Worm (Caenorhabditis elegans): ENCODE results near the gene sdz-1.
A peak's percentile ranks its signal among the peaks of the same experiment; 100 is the strongest.

sdz-1 gene

DNA sequence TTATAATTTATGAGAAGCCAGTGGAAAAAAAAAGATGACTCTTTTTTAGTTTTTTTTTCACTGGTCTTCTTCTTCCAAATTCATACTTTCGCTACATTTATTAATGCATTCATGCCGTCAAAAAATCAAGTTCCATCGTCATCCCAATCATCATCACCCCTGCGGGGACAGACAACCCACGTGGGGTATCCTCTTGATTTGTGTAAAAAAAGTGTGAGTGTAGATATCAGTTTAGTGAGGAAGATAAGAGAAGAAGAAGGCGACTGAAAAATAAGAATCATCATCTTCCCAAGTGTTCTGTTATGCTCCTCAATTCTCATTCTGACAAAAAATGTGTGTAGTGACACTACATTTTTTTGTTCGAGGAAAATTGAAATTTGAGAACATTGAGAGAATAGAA, 31.8 kb upstream of the sdz-1 start (continued):
- TF ChIP-seq nhr-42 (GFP tag; IDR thresholded peaks at IDR 0.05) (no peak), nhr-25 (tag; optimal IDR thresholded peaks at IDR 0.05; ENCODE audit: borderline replicate concordance, insufficient read depth) (no peak), T26A8.4 (GFP tag; IDR thresholded peaks at IDR 0.05) (no peak), fos-1 (tag; optimal IDR thresholded peaks at IDR 0.05) (no peak), hmg-1.1 (GFP tag; IDR thresholded peaks at IDR 0.05) (no peak), zfp-3 (GFP tag; conservative IDR thresholded peaks at IDR 0.05) (no peak), lin-29 (GFP tag; IDR thresholded peaks at IDR 0.05) (no peak), unc-130 (GFP tag; optimal IDR thresholded peaks at IDR 0.05) (no peak), mes-2 (tag; optimal IDR thresholded peaks at IDR 0.05; ENCODE audit: poor library complexity, severe bottlenecking) (peak; percentile 19), pha-4 (GFP tag; IDR thresholded peaks at IDR 0.05) (no peak), pha-4 (tag; optimal IDR thresholded peaks at IDR 0.05) (no peak), jun-1 (tag; optimal IDR thresholded peaks at IDR 0.05) (no peak), tag-97 (GFP tag; IDR thresholded peaks at IDR 0.05) (no peak), lin-13 (GFP tag; optimal IDR thresholded peaks at IDR 0.05) (no peak), attf-4 (tag; optimal IDR thresholded peaks at IDR 0.05) (no peak), vab-7 (GFP tag; IDR thresholded peaks at IDR 0.05) (no peak), zip-2 (tag; optimal IDR thresholded peaks at IDR 0.05) (no peak), nhr-11 (tag; optimal IDR thresholded peaks at IDR 0.05) (peak; percentile 6), saeg-2 (GFP tag; IDR thresholded peaks at IDR 0.05) (no peak), daf-8 (GFP tag; IDR thresholded peaks at IDR 0.05) (no peak), ztf-7 (tag; optimal IDR thresholded peaks at IDR 0.05) (no peak), F26F4.8 (GFP tag; conservative IDR thresholded peaks at IDR 0.05) (no peak), nhr-41 (GFP tag; IDR thresholded peaks at IDR 0.05) (no peak), pqm-1 (tag; optimal IDR thresholded peaks at IDR 0.05) (no peak), F49E8.2 (tag; optimal IDR thresholded peaks at IDR 0.05; ENCODE audit: borderline replicate concordance) (no peak), hif-1 (tag; optimal IDR thresholded peaks at IDR 0.05) (no peak), nhr-76 (tag; optimal IDR thresholded peaks at IDR 0.05) (no peak), T20F7.1 (GFP tag; optimal IDR thresholded peaks at IDR 0.05) (no peak), dve-1 (tag; optimal IDR thresholded peaks at IDR 0.05; ENCODE audit: insufficient read depth) (no peak), dpl-1 (GFP tag; optimal IDR thresholded peaks at IDR 0.05) (no peak), mdl-1 (tag; optimal IDR thresholded peaks at IDR 0.05) (peak; percentile 56 to 84), ctbp-1 (GFP tag; IDR thresholded peaks at IDR 0.05) (peak; percentile 35; the same call in 1 of the 2 replicates), dmd-9 (GFP tag; IDR thresholded peaks at IDR 0.05) (no peak), lsy-2 (tag; optimal IDR thresholded peaks at IDR 0.05) (peak in 1 of 2 experiments; percentile 23), nhr-10 (tag; optimal IDR thresholded peaks at IDR 0.05) (no peak), mdt-29 (GFP tag; IDR thresholded peaks at IDR 0.05) (no peak), nhr-102 (tag; optimal IDR thresholded peaks at IDR 0.05) (no peak), arid-1 (GFP tag; conservative IDR thresholded peaks at IDR 0.05) (no peak), zip-11 (GFP tag; IDR thresholded peaks at IDR 0.05) (no peak), daf-16 (GFP tag; optimal IDR thresholded peaks at IDR 0.05) (no peak), daf-16 (tag; optimal IDR thresholded peaks at IDR 0.05) (no peak), R02D3.7 (tag; optimal IDR thresholded peaks at IDR 0.05) (no peak), dmd-6 (GFP tag; IDR thresholded peaks at IDR 0.05) (no peak), ceh-62 (tag; optimal IDR thresholded peaks at IDR 0.05) (no peak), nhr-111 (GFP tag; optimal IDR thresholded peaks at IDR 0.05) (no peak), ceh-44 (GFP tag; IDR thresholded peaks at IDR 0.05) (no peak), madf-9 (GFP tag; conservative IDR thresholded peaks at IDR 0.05) (0 out of 2 replicates have a peak, but pooled peaks have one; percentile 2), unc-62 (GFP tag; optimal IDR thresholded peaks at IDR 0.05 in 1 of 2) (peak in 1 of 2 experiments; percentile 94), unc-62 (tag; optimal IDR thresholded peaks at IDR 0.05) (no peak), dmd-8 (GFP tag; IDR thresholded peaks at IDR 0.05) (no peak), lir-3 (tag; optimal IDR thresholded peaks at IDR 0.05) (no peak), gei-8 (GFP tag; optimal IDR thresholded peaks at IDR 0.05) (no peak)
